Worm (Caenorhabditis elegans) whole organism, L3 larva: ENCODE measurements around the gene dmsr-14.

Experiments
- ZK546.5 ChIP-seq: sonication (generic microtip); optimal IDR thresholded peaks from 2 replicates; lab custom pipeline; 2017; ENCODE audit warnings: missing biosample characterization, missing genetic modification characterization
- ceh-16 ChIP-seq: sonication (generic microtip); optimal IDR thresholded peaks from 2 replicates; lab custom pipeline; 2017; ENCODE audit warnings: missing biosample characterization, missing genetic modification characterization
- ceh-28 ChIP-seq: fragments of 150-350 bp; optimal IDR thresholded peaks from 2 replicates; lab custom pipeline; 2014; ENCODE audit warnings: missing biosample characterization, missing genetic modification reagents, missing genetic modification characterization
- egl-27 ChIP-seq: sonication (generic microtip); optimal IDR thresholded peaks from 4 replicates; lab custom pipeline; 2017; ENCODE audit warnings: missing biosample characterization, missing genetic modification reagents, missing genetic modification characterization
- elt-1 ChIP-seq: fragments of 150-350 bp; optimal IDR thresholded peaks from 2 replicates; lab custom pipeline; 2014; ENCODE audit warnings: missing biosample characterization, missing genetic modification characterization
- jun-1 ChIP-seq: fragments of 150-350 bp; optimal IDR thresholded peaks from 2 replicates; lab custom pipeline; 2014; ENCODE audit warnings: missing biosample characterization, missing genetic modification reagents, missing genetic modification characterization
- nfya-1 ChIP-seq: sonication (generic microtip); optimal IDR thresholded peaks from 2 replicates; lab custom pipeline; 2017; ENCODE audit warnings: missing genetic modification characterization, mild to moderate bottlenecking, missing compliant biosample characterization, antibody characterized with exemption, moderate library complexity; ENCODE audit not compliant: insufficient read depth
- nhr-12 ChIP-seq: fragments of 150-350 bp; optimal IDR thresholded peaks from 2 replicates; lab custom pipeline; 2014; ENCODE audit warnings: missing biosample characterization, missing genetic modification characterization
- pha-4 ChIP-seq: fragments of 150-350 bp; optimal IDR thresholded peaks from 2 replicates; lab custom pipeline; 2014; ENCODE audit warnings: missing biosample characterization, missing genetic modification reagents, missing genetic modification characterization
- sea-2 ChIP-seq: fragments of 150-350 bp; sonication (generic microtip); optimal IDR thresholded peaks from 4 replicates; lab custom pipeline; 2014; ENCODE audit warnings: missing biosample characterization, missing genetic modification reagents, missing genetic modification characterization
- ztf-11 ChIP-seq: fragments of 150-350 bp; optimal IDR thresholded peaks from 2 replicates; lab custom pipeline; 2014; ENCODE audit warnings: missing biosample characterization, missing genetic modification characterization

DNA sequence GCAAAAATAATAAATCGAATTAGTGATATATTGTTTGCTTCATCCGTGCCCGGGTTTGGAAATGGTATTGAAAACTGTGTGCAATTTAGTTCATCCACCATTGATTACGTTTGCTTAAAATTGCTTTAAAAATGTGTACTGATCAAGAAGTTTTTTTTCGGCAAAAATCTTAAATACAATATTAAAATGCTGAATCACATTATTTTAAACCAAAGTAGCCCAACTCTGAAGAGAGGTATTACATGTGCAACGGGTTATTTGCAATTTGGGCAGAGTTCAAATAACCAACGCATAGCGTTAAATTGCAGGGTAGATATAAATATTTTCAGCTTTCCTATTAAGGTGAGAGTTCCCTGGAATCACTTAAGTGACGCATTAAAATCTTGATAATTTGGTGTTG, at the start of gene dmsr-14:
- TF ChIP-seq ceh-28 (tag; lab: Kevin White, UChicago) (no peak), nfya-1 (no peak), ZK546.5 (tag; lab: Kevin White, UChicago) (no peak), egl-27 (tag; lab: Kevin White, UChicago) (no peak), jun-1 (tag; lab: Kevin White, UChicago) (no peak), nhr-12 (tag; lab: Kevin White, UChicago) (no peak), sea-2 (GFP tag; lab: Kevin White, UChicago) (no peak), ztf-11 (no peak), ceh-16 (tag; lab: Kevin White, UChicago) (no peak), elt-1 (no peak), pha-4 (tag; lab: Kevin White, UChicago) (no peak)
